Fruit fly (Drosophila melanogaster) whole organism: ENCODE data around the gene Cyp4g15.

ENCODE experiments used
- CG8478 ChIP-seq: fragments of >200 bp; optimal IDR thresholded peaks from 2 replicates; lab custom pipeline; 2018; ENCODE audit warnings: inconsistent platforms
- Dll ChIP-seq: fragments of >200 bp; optimal IDR thresholded peaks from 2 replicates; lab custom pipeline; 2017
- usp ChIP-seq: fragments of >200 bp; optimal IDR thresholded peaks from 2 replicates; lab custom pipeline; 2017; ENCODE audit warnings: missing biosample characterization, missing genetic modification characterization, mixed read lengths

- no peak for TF ChIP-seq Dll (lab: Kevin White, UChicago)
- no peak for TF ChIP-seq usp
- TF ChIP-seq CG8478, result no peak
Measured at dm6 chrX:11520209-11520608, 43.4 kb downstream of the Cyp4g15 start.
